Worm (Caenorhabditis elegans) whole organism, midembryonic: Measurements from ENCODE around the gene F10G7.9.

Source experiments
- cog-1 ChIP-seq: sonication (generic microtip); optimal IDR thresholded peaks from 2 replicates; lab custom pipeline; 2016; ENCODE audit warnings: missing genetic modification characterization, missing compliant biosample characterization
- flt-1 ChIP-seq: fragments of 200-800 bp; sonication (Bioruptor generic); IDR thresholded peaks from 2 replicates; pipeline ENCODE4 v1.3.6; 2022; ENCODE audit warnings: missing genetic modification characterization, missing compliant biosample characterization
- klf-2 ChIP-seq: fragments of 200-800 bp; sonication (Bioruptor generic); conservative IDR thresholded peaks from 2 replicates; pipeline ENCODE4 v1.3.6; 2022; ENCODE audit warnings: missing genetic modification reagents, missing genetic modification characterization, missing compliant biosample characterization
- ref-1 ChIP-seq: fragments of 200-800 bp; sonication (Bioruptor generic); conservative IDR thresholded peaks from 2 replicates; pipeline ENCODE4 v1.3.6; 2022; ENCODE audit warnings: missing genetic modification reagents, missing genetic modification characterization, missing compliant biosample characterization

ce11 chrII:4658245-4658644, 48.0 kb downstream of the F10G7.9 start:
- no peak for TF ChIP-seq ref-1 (GFP tag; lab: Robert Waterston, UW)
- TF ChIP-seq klf-2 (GFP tag; lab: Robert Waterston, UW): no peak
- no peak for TF ChIP-seq flt-1 (GFP tag; lab: Robert Waterston, UW)
- no peak for TF ChIP-seq cog-1 (tag; lab: Kevin White, UChicago)
